Worm (Caenorhabditis elegans) whole organism, L2 larva: Measurements from ENCODE around the gene M176.16.

Source experiments
- aly-2 ChIP-seq: fragments of 150-350 bp; optimal IDR thresholded peaks from 2 replicates; lab custom pipeline; 2014; ENCODE audit warnings: missing biosample characterization, missing genetic modification characterization
- ama-1 ChIP-seq: fragments of 150-350 bp; optimal IDR thresholded peaks from 2 replicates; lab custom pipeline; 2018; ENCODE audit warnings: inconsistent platforms
- ceh-82 ChIP-seq: fragments of 150-350 bp; optimal IDR thresholded peaks from 2 replicates; lab custom pipeline; 2014; ENCODE audit warnings: missing biosample characterization, missing genetic modification characterization
- elt-1 ChIP-seq: fragments of 150-350 bp; optimal IDR thresholded peaks from 2 replicates; lab custom pipeline; 2014; ENCODE audit warnings: missing biosample characterization, missing genetic modification characterization
- elt-3 ChIP-seq: sonication (generic microtip); optimal IDR thresholded peaks from 2 replicates; lab custom pipeline; 2017; ENCODE audit warnings: missing biosample characterization, missing genetic modification characterization
- gmeb-1 ChIP-seq: fragments of 150-350 bp; optimal IDR thresholded peaks from 2 replicates; lab custom pipeline; 2014; ENCODE audit warnings: missing biosample characterization, missing genetic modification characterization
- mbf-1 ChIP-seq: sonication (generic microtip); optimal IDR thresholded peaks from 2 replicates; lab custom pipeline; 2017; ENCODE audit warnings: missing biosample characterization, missing genetic modification characterization
- mdl-1 ChIP-seq, 2 experiments: fragments of 150-350 bp in 1 of 2; sonication (generic microtip) in 1 of 2; optimal IDR thresholded peaks; 2 replicates each; lab custom pipeline; 2017; ENCODE audit warnings: missing biosample characterization in 2 of 2, missing genetic modification characterization in 2 of 2
- nhr-12 ChIP-seq: fragments of 150-350 bp; optimal IDR thresholded peaks from 2 replicates; lab custom pipeline; 2014; ENCODE audit warnings: missing biosample characterization, missing genetic modification characterization
- nhr-77 ChIP-seq: fragments of 150-350 bp; optimal IDR thresholded peaks from 2 replicates; lab custom pipeline; 2014; ENCODE audit warnings: missing biosample characterization, missing genetic modification characterization
- unc-39 ChIP-seq: fragments of 150-350 bp; optimal IDR thresholded peaks from 2 replicates; lab custom pipeline; 2014; ENCODE audit warnings: missing biosample characterization, missing genetic modification characterization
- ztf-11 ChIP-seq: sonication (generic microtip); optimal IDR thresholded peaks from 2 replicates; lab custom pipeline; 2017; ENCODE audit warnings: missing biosample characterization, missing genetic modification characterization
- ztf-4 ChIP-seq: fragments of 150-350 bp; optimal IDR thresholded peaks from 2 replicates; lab custom pipeline; 2014; ENCODE audit warnings: missing biosample characterization, missing genetic modification characterization

- TF ChIP-seq elt-3 (tag; lab: Kevin White, UChicago), result no peak
- no peak for TF ChIP-seq unc-39 (tag; lab: Kevin White, UChicago)
- no peak for TF ChIP-seq ceh-82 (tag; lab: Kevin White, UChicago)
- no peak for TF ChIP-seq ztf-11 (tag; lab: Kevin White, UChicago)
- no peak for TF ChIP-seq nhr-12 (tag; lab: Kevin White, UChicago)
- no peak for TF ChIP-seq ama-1 (lab: Kevin White, UChicago)
- no peak for TF ChIP-seq mbf-1 (tag; lab: Kevin White, UChicago)
- no peak for TF ChIP-seq elt-1
- TF ChIP-seq mdl-1 (tag; optimal IDR thresholded peaks at IDR 0.05; lab: Kevin White, UChicago), result no peak
- TF ChIP-seq ztf-4, result no peak
- no peak for TF ChIP-seq nhr-77 (tag; lab: Kevin White, UChicago)
- TF ChIP-seq aly-2 (tag; lab: Kevin White, UChicago), result no peak
- no peak for TF ChIP-seq gmeb-1 (tag; lab: Kevin White, UChicago)
Observed at ce11 chrII:9407469-9407868, 10.8 kb upstream of the M176.16 start, which contains the start of gene arrd-2.
